Worm (Caenorhabditis elegans) whole organism, L4 larva: ENCODE data around the gene ZK370.4.
A peak's percentile ranks its signal among the peaks of the same experiment; 100 is the strongest.

Experiments
- F10B5.3 ChIP-seq: sonication (generic microtip); optimal IDR thresholded peaks from 2 replicates; lab custom pipeline; 2016; ENCODE audit warnings: mild to moderate bottlenecking, missing genetic modification characterization, missing compliant biosample characterization
- Y75B8A.6 ChIP-seq: fragments of 200-800 bp; sonication (Bioruptor generic); IDR thresholded peaks from 2 replicates; pipeline ENCODE4 v1.3.6; 2022; ENCODE audit warnings: missing genetic modification reagents, missing genetic modification characterization, missing compliant biosample characterization
- aha-1 ChIP-seq: fragments of 150-350 bp; peaks from one replicate; lab custom pipeline; 2014; ENCODE audit warnings: missing biosample characterization, missing genetic modification characterization
- ceh-20 ChIP-seq: fragments of 200-800 bp; sonication (Bioruptor generic); IDR thresholded peaks from 2 replicates; pipeline ENCODE4 v1.3.6; 2022; ENCODE audit warnings: missing genetic modification reagents, missing genetic modification characterization, missing compliant biosample characterization
- ces-1 ChIP-seq: fragments of 150-350 bp; sonication (generic microtip); optimal IDR thresholded peaks from 4 replicates; lab custom pipeline; 2014; ENCODE audit warnings: missing biosample characterization, missing genetic modification reagents, missing genetic modification characterization
- cey-2 ChIP-seq: sonication (generic microtip); optimal IDR thresholded peaks from 3 replicates; lab custom pipeline; 2017; ENCODE audit warnings: missing genetic modification characterization, mild to moderate bottlenecking, missing compliant biosample characterization, antibody characterized with exemption, borderline replicate concordance; ENCODE audit not compliant: insufficient read depth
- dmd-8 ChIP-seq: fragments of 200-800 bp; sonication (Bioruptor generic); IDR thresholded peaks from 2 replicates; pipeline ENCODE4 v1.3.6; 2022; ENCODE audit warnings: missing genetic modification characterization, missing compliant biosample characterization
- duxl-1 ChIP-seq: sonication (generic microtip); optimal IDR thresholded peaks from 2 replicates; lab custom pipeline; 2016; ENCODE audit warnings: mild to moderate bottlenecking, missing genetic modification characterization, moderate library complexity, missing compliant biosample characterization; ENCODE audit not compliant: poor library complexity
- gei-8 ChIP-seq: fragments of 200-800 bp; sonication (Bioruptor generic); optimal IDR thresholded peaks from 2 replicates; lab custom pipeline; 2018; ENCODE audit warnings: mild to moderate bottlenecking, missing genetic modification characterization, missing compliant biosample characterization
- hif-1 ChIP-seq, 2 experiments: sonication (generic microtip); optimal IDR thresholded peaks; 2 replicates each; lab custom pipeline; 2016 to 2017; ENCODE audit warnings: missing compliant biosample characterization in 2 of 2, missing genetic modification characterization in 2 of 2, missing genetic modification reagents in 2 of 2, missing genotype in 2 of 2, mild to moderate bottlenecking in 1 of 2
- hlh-30 ChIP-seq: sonication (generic microtip); optimal IDR thresholded peaks from 2 replicates; lab custom pipeline; 2017; ENCODE audit warnings: antibody characterized with exemption, mild to moderate bottlenecking, missing genetic modification characterization, missing compliant biosample characterization; ENCODE audit not compliant: insufficient read depth
- lin-13 ChIP-seq: fragments of 150-350 bp; optimal IDR thresholded peaks from 2 replicates; lab custom pipeline; 2014; ENCODE audit warnings: missing biosample characterization, missing genetic modification reagents, missing genetic modification characterization
- lin-15B ChIP-seq: fragments of 150-350 bp; sonication (generic microtip); optimal IDR thresholded peaks from 3 replicates; lab custom pipeline; 2014; ENCODE audit warnings: missing biosample characterization, missing genetic modification characterization
- lin-39 ChIP-seq: fragments of 150-350 bp; optimal IDR thresholded peaks from 2 replicates; lab custom pipeline; 2014; ENCODE audit warnings: missing biosample characterization, missing genetic modification reagents, missing genetic modification characterization
- madf-5 ChIP-seq, 2 experiments: fragments of 200-800 bp; sonication (Bioruptor generic); IDR thresholded peaks; 2 replicates each; pipeline ENCODE4 v1.3.6; 2022; ENCODE audit warnings: missing compliant biosample characterization in 2 of 2, missing genetic modification characterization in 2 of 2
- mdl-1 ChIP-seq, 2 experiments: fragments of 150-350 bp in 1 of 2; sonication (generic microtip) in 1 of 2; optimal IDR thresholded peaks; 2 replicates each; lab custom pipeline; 2014 to 2017; ENCODE audit warnings: missing biosample characterization in 2 of 2, missing genetic modification characterization in 2 of 2
- mes-2 ChIP-seq: sonication (generic microtip); optimal IDR thresholded peaks from 2 replicates; lab custom pipeline; 2016; ENCODE audit warnings: missing genotype, mild to moderate bottlenecking, missing genetic modification characterization, missing compliant biosample characterization; ENCODE audit not compliant: poor library complexity, severe bottlenecking
- mxl-3 ChIP-seq: fragments of 200-800 bp; sonication (Bioruptor generic); optimal IDR thresholded peaks from 2 replicates; lab custom pipeline; 2018; ENCODE audit warnings: mild to moderate bottlenecking, missing genetic modification characterization, missing compliant biosample characterization
- nhr-11 ChIP-seq: fragments of 150-350 bp; optimal IDR thresholded peaks from 2 replicates; lab custom pipeline; 2014; ENCODE audit warnings: missing biosample characterization, missing genetic modification characterization
- nhr-111 ChIP-seq: fragments of 200-800 bp; sonication (Bioruptor generic); optimal IDR thresholded peaks from 2 replicates; lab custom pipeline; 2018; ENCODE audit warnings: mild to moderate bottlenecking, missing genetic modification characterization, missing compliant biosample characterization
- nhr-25 ChIP-seq: sonication (generic microtip); optimal IDR thresholded peaks from 2 replicates; lab custom pipeline; 2017; ENCODE audit warnings: missing genetic modification characterization, mild to moderate bottlenecking, missing compliant biosample characterization, antibody characterized with exemption, moderate library complexity, borderline replicate concordance; ENCODE audit not compliant: insufficient read depth
- nhr-48 ChIP-seq: sonication (generic microtip); optimal IDR thresholded peaks from 2 replicates; lab custom pipeline; 2016; ENCODE audit warnings: mild to moderate bottlenecking, missing genetic modification characterization, missing compliant biosample characterization
- nhr-6 ChIP-seq: fragments of 150-350 bp; optimal IDR thresholded peaks from 2 replicates; lab custom pipeline; 2014; ENCODE audit warnings: missing biosample characterization, missing genetic modification characterization
- nhr-76 ChIP-seq: fragments of 150-350 bp; optimal IDR thresholded peaks from 2 replicates; lab custom pipeline; 2014; ENCODE audit warnings: missing biosample characterization, missing genetic modification characterization
- pha-4 ChIP-seq, 2 experiments: fragments of 150-350 bp in 1 of 2; fragments of 200-800 bp in 1 of 2; sonication (Bioruptor generic) in 1 of 2; IDR thresholded peaks in 1 of 2; optimal IDR thresholded peaks in 1 of 2; 2 replicates each; pipeline versions ENCODE4 v1.3.6 to Lab custom; 2014 to 2022; ENCODE audit warnings: missing genetic modification characterization in 2 of 2, missing genetic modification reagents in 2 of 2, missing biosample characterization in 1 of 2, missing compliant biosample characterization in 1 of 2
- pqm-1 ChIP-seq: sonication (generic microtip); optimal IDR thresholded peaks from 2 replicates; lab custom pipeline; 2017; ENCODE audit warnings: missing biosample characterization, missing genetic modification characterization
- rbr-2 ChIP-seq: sonication (generic microtip); optimal IDR thresholded peaks from 2 replicates; lab custom pipeline; 2016; ENCODE audit warnings: missing genotype, missing genetic modification characterization, missing compliant biosample characterization
- saeg-2 ChIP-seq: fragments of 200-800 bp; sonication (Bioruptor generic); IDR thresholded peaks from 2 replicates; pipeline ENCODE4 v1.3.6; 2022; ENCODE audit warnings: missing genetic modification reagents, missing genetic modification characterization, missing compliant biosample characterization
- snpc-4 ChIP-seq: fragments of 150-350 bp; optimal IDR thresholded peaks from 2 replicates; lab custom pipeline; 2014; ENCODE audit warnings: missing biosample characterization, missing genetic modification characterization
- spr-3 ChIP-seq: fragments of 200-800 bp; sonication (Bioruptor generic); optimal IDR thresholded peaks from 2 replicates; lab custom pipeline; 2018; ENCODE audit warnings: mild to moderate bottlenecking, missing genetic modification characterization, missing compliant biosample characterization
- tag-97 ChIP-seq: fragments of 200-800 bp; sonication (Bioruptor generic); IDR thresholded peaks from 2 replicates; pipeline ENCODE4 v1.3.6; 2022; ENCODE audit warnings: missing genetic modification characterization, missing compliant biosample characterization
- unc-130 ChIP-seq: sonication (generic microtip); optimal IDR thresholded peaks from 2 replicates; lab custom pipeline; 2016; ENCODE audit warnings: missing genetic modification reagents, missing genetic modification characterization, missing compliant biosample characterization
- unc-62 ChIP-seq, 3 experiments: fragments of 150-350 bp in 1 of 3; sonication (generic microtip); optimal IDR thresholded peaks in 2 of 3; peaks in 1 of 3; 1 replicate in 1 of 3; 2 replicates in 2 of 3; lab custom pipeline; 2014 to 2017; ENCODE audit warnings: missing biosample characterization in 3 of 3, missing genetic modification characterization in 3 of 3, missing genetic modification reagents in 3 of 3, missing genotype in 1 of 3
- vab-7 ChIP-seq: fragments of 200-800 bp; sonication (Bioruptor generic); IDR thresholded peaks from 2 replicates; pipeline ENCODE4 v1.3.6; 2022; ENCODE audit warnings: missing genetic modification reagents, missing genetic modification characterization, missing compliant biosample characterization
- zag-1 ChIP-seq: fragments of 150-350 bp; optimal IDR thresholded peaks from 2 replicates; lab custom pipeline; 2014; ENCODE audit warnings: missing biosample characterization, missing genetic modification characterization
- zfp-2 ChIP-seq: sonication (generic microtip); optimal IDR thresholded peaks from 2 replicates; lab custom pipeline; 2016; ENCODE audit warnings: mild to moderate bottlenecking, missing genetic modification characterization, missing compliant biosample characterization
- zfp-3 ChIP-seq: fragments of 200-800 bp; sonication (Bioruptor generic); conservative IDR thresholded peaks from 2 replicates; pipeline ENCODE4 v1.3.6; 2022; ENCODE audit warnings: missing genetic modification reagents, missing genetic modification characterization, missing compliant biosample characterization
- zip-11 ChIP-seq: fragments of 200-800 bp; sonication (Bioruptor generic); IDR thresholded peaks from 2 replicates; pipeline ENCODE4 v1.3.6; 2022; ENCODE audit warnings: missing genetic modification characterization, missing compliant biosample characterization
- ztf-11 ChIP-seq: fragments of 150-350 bp; optimal IDR thresholded peaks from 2 replicates; lab custom pipeline; 2014; ENCODE audit warnings: missing biosample characterization, missing genetic modification characterization
- ztf-7 ChIP-seq: fragments of 150-350 bp; optimal IDR thresholded peaks from 2 replicates; lab custom pipeline; 2014; ENCODE audit warnings: missing biosample characterization, missing genetic modification characterization

Gene ZK370.4

DNA sequence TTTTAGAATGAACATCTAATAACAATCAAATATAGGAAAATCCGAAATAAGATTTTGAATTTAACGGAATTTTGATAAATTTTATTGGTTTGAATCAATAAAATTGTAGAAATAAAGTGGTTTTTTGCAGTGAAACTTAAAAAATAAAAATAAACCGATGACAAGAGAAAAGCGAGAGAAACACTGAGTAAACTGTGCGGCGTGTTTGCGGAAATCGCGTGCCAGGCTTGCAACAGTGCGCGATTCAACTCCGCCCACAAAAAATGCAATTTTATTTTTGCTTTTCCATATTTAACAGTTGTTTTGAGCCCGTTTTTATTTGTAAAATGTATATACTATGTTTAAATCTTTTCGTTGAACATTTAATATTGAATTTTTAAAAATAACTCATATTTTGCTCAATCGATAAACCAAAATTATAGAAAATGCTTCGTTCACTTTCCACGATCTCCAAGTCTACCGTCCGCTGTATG, 36.7 kb upstream of the ZK370.4 start, which contains the start of gene mtss-1 (continued):
- TF ChIP-seq hif-1 (tag; optimal IDR thresholded peaks at IDR 0.05; lab: Kevin White, UChicago) (peak in 1 of 2 experiments; percentile 34), dmd-8 (no peak), lin-15B (tag; lab: Kevin White, UChicago) (no peak), nhr-11 (no peak), rbr-2 (tag; lab: Kevin White, UChicago) (peak; percentile 26), zfp-2 (tag; lab: Kevin White, UChicago) (no peak), duxl-1 (tag; lab: Kevin White, UChicago) (peak; percentile 51), madf-5 (GFP tag; IDR thresholded peaks at IDR 0.05; lab: Robert Waterston, UW) (no peak), zip-11 (GFP tag; lab: Robert Waterston, UW) (no peak), ztf-7 (tag; lab: Kevin White, UChicago) (peak; percentile 51), snpc-4 (no peak), cey-2 (tag; lab: Kevin White, UChicago) (no peak), mdl-1 (tag; optimal IDR thresholded peaks at IDR 0.05; lab: Kevin White, UChicago) (no peak), zfp-3 (GFP tag; lab: Robert Waterston, UW) (no peak)

DNA sequence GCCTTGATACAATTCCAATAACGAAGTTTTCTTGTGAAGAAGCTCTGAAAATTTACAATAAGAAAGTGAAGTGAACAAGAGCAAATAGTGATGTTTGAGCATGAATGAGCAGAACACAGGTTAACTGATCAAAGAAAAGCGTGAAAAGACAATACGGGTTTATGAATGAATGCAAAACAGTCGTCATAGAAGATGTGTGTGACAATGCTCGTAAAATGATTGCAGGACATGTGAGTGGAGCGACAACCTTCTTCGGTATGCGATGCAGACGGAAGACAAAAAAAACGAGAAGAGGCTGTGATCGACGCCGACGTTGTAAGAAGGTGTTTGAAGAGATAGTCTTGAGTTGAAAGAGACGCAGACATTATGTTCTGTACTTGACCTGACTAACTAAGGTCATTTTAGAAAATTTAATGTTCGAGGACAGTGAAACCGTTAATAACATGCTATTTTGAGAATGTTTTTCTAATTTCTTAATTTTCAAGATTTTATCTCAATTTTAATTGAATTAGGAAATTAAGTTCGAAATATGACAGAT, 36.2 kb upstream of the ZK370.4 start, which contains the start of gene mig-22:
Gene mig-22, minus strand, starts transcription at position 51 of the 538 bp plus-strand sequence.
- TF ChIP-seq lin-15B (tag; lab: Kevin White, UChicago) (no peak), vab-7 (GFP tag; lab: Robert Waterston, UW) (no peak), lin-39 (no peak), snpc-4 (no peak), gei-8 (GFP tag; lab: Kevin White, UChicago) (no peak), mxl-3 (GFP tag; lab: Kevin White, UChicago) (peak; percentile 38), unc-130 (GFP tag; lab: Kevin White, UChicago) (no peak), nhr-6 (tag; lab: Kevin White, UChicago) (no peak), lin-13 (GFP tag; lab: Kevin White, UChicago) (no peak), saeg-2 (GFP tag; lab: Robert Waterston, UW) (no peak), aha-1 (tag; lab: Kevin White, UChicago) (peak; percentile 85), ces-1 (no peak), Y75B8A.6 (no peak), ztf-11 (tag; lab: Kevin White, UChicago) (no peak), unc-62 (GFP tag; optimal IDR thresholded peaks at IDR 0.05 in 1 of 2; lab: Kevin White, UChicago) (peak in 1 of 2 experiments; percentile 83), unc-62 (tag; optimal IDR thresholded peaks at IDR 0.05; lab: Kevin White, UChicago) (no peak), mes-2 (tag; lab: Kevin White, UChicago) (no peak), zag-1 (tag; lab: Kevin White, UChicago) (no peak), F10B5.3 (tag; lab: Kevin White, UChicago) (no peak), nhr-48 (tag; lab: Kevin White, UChicago) (no peak), tag-97 (no peak), nhr-76 (tag; lab: Kevin White, UChicago) (no peak), nhr-25 (tag; lab: Kevin White, UChicago) (no peak), nhr-111 (GFP tag; lab: Kevin White, UChicago) (no peak), spr-3 (GFP tag; lab: Kevin White, UChicago) (no peak), zip-11 (GFP tag; lab: Robert Waterston, UW) (no peak), pha-4 (GFP tag; IDR thresholded peaks at IDR 0.05; lab: Robert Waterston, UW) (no peak), pha-4 (tag; optimal IDR thresholded peaks at IDR 0.05; lab: Kevin White, UChicago) (no peak), ceh-20 (GFP tag; lab: Robert Waterston, UW) (no peak), pqm-1 (tag; lab: Kevin White, UChicago) (no peak), hlh-30 (peak; percentile 24)
